Fruit fly (Drosophila melanogaster) Kc167 (cell line): ENCODE results near the gene hmw.

Experiments used
- h ChIP-seq: fragments of >200 bp; optimal IDR thresholded peaks from 3 replicates; lab custom pipeline; 2018; ENCODE audit warnings: missing external identifiers
- psq ChIP-seq: fragments of >200 bp; optimal IDR thresholded peaks from 2 replicates; lab custom pipeline; 2017; ENCODE audit warnings: missing external identifiers

dm6 chr3R:18396801-18397604 lies 35.2 kb downstream of the hmw start, which contains the start of gene Vti1b:
- TF ChIP-seq h (lab: Kevin White, UChicago), result no peak
- no peak for TF ChIP-seq psq (lab: Kevin White, UChicago)
